Fruit fly (Drosophila melanogaster): Measurements from ENCODE around the gene Tango14.

dm6 chr2L:1203915-1204314 lies 45.5 kb downstream of the Tango14 start, which contains the start of gene CG14342:
- TF ChIP-seq tll (GFP tag; optimal IDR thresholded peaks at IDR 0.05) = no peak
- no peak for TF ChIP-seq CG8478 (optimal IDR thresholded peaks at IDR 0.05)
- no peak for TF ChIP-seq ttk (GFP tag; IDR thresholded peaks at IDR 0.05)
